Worm (Caenorhabditis elegans): Measurements from ENCODE around the gene mrps-9.

mrps-9 gene

DNA sequence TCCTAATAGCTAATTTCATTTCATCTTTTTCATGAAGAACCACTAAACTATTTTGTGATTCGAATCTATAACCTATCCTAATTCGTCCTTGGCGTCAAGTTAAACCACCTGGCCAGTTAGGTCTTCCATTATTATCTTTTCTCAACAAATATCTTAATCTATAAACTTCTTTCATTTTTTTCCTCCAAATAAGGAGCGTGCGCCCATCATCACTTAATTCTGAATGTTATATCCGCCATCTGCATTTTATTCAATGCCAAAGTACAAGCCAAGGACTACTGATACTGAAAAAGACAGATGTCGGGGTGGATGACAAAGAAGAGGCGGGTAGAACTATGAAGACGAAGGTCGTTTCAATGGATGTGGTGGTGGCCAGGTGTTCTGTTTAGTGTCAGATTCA, 36.9 kb upstream of the mrps-9 start:
- TF ChIP-seq ceh-34 (tag; optimal IDR thresholded peaks at IDR 0.05), result no peak
- TF ChIP-seq madf-2 (tag; optimal IDR thresholded peaks at IDR 0.05), result no peak
- TF ChIP-seq ztf-16 (tag; optimal IDR thresholded peaks at IDR 0.05), result no peak
- TF ChIP-seq nhr-232 (tag; optimal IDR thresholded peaks at IDR 0.05), result no peak
- no peak for TF ChIP-seq hlh-30 (tag; optimal IDR thresholded peaks at IDR 0.05; ENCODE audit: insufficient read depth)
- TF ChIP-seq C38D4.7 (GFP tag; optimal IDR thresholded peaks at IDR 0.05), result no peak
- TF ChIP-seq unc-86 (tag; optimal IDR thresholded peaks at IDR 0.05), result no peak

DNA sequence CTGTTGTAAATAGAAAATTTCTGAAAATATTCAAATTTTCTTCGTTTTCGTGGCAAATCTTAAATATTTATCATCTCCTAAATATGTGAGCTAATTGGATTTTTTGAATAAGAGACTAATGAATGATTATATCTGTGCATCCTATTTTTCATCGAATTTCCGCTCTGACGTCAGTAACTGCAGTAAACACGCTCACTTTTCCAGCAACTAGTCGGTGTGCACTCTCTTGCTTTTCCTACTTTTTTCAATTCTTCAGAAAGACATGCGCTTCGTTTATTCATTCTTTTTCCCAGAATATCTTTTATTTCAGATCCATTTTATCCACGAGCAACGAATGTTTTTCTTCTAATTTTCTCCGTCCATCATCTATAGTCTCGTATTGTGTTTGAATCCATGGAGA, 36.4 kb upstream of the mrps-9 start:
- TF ChIP-seq unc-55 (GFP tag; optimal IDR thresholded peaks at IDR 0.05) (no peak), unc-42 (tag; optimal IDR thresholded peaks at IDR 0.05) (no peak), zip-5 (tag; optimal IDR thresholded peaks at IDR 0.05) (no peak), nfya-1 (tag; optimal IDR thresholded peaks at IDR 0.05) (no peak), C08G9.2 (tag; optimal IDR thresholded peaks at IDR 0.05) (no peak), ets-4 (tag; optimal IDR thresholded peaks at IDR 0.05) (no peak), pros-1 (tag; optimal IDR thresholded peaks at IDR 0.05) (no peak), K09A11.1 (tag; optimal IDR thresholded peaks at IDR 0.05; ENCODE audit: insufficient read depth) (no peak), ahr-1 (tag; optimal IDR thresholded peaks at IDR 0.05) (no peak), fkh-6 (tag; optimal IDR thresholded peaks at IDR 0.05) (no peak), pha-4 (tag; optimal IDR thresholded peaks at IDR 0.05) (no peak), ref-2 (tag; optimal IDR thresholded peaks at IDR 0.05) (no peak), T23F11.4 (GFP tag; optimal IDR thresholded peaks at IDR 0.05) (no peak), ceh-9 (tag; optimal IDR thresholded peaks at IDR 0.05) (no peak), ztf-16 (tag; optimal IDR thresholded peaks at IDR 0.05) (no peak), sox-2 (GFP tag; IDR thresholded peaks at IDR 0.05) (no peak), nhr-232 (tag; optimal IDR thresholded peaks at IDR 0.05) (no peak), ceh-18 (tag; optimal IDR thresholded peaks at IDR 0.05) (no peak), elt-2 (tag; optimal IDR thresholded peaks at IDR 0.05) (no peak), ceh-22 (tag; optimal IDR thresholded peaks at IDR 0.05) (no peak)

DNA sequence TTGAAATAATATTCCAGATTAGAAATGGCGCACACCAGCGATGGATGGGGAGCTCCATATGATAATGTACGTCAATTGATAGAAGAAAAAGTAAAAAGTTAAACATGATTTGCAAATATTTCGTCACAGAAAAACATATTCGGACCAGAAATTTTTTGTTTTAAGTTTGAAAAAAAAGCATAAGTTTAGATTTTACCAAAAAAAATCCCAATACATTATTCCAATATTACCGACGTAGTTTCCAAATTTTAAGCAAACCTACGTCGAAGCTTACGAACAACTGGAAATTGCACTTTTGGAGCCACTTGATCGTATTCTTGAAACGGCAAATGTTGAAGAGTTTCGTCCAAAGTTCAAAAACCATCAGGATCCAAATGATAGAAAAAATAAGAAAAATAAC, 33.2 kb upstream of the mrps-9 start, which contains the start of gene henn-1:
henn-1 (plus strand) TSS at position 18 of the 400 bp plus-strand sequence.
- TF ChIP-seq unc-55 (GFP tag; optimal IDR thresholded peaks at IDR 0.05) (no peak), fkh-6 (tag; optimal IDR thresholded peaks at IDR 0.05) (no peak), ceh-24 (tag; optimal IDR thresholded peaks at IDR 0.05) (no peak), ceh-45 (GFP tag; IDR thresholded peaks at IDR 0.05) (no peak), sdc-2 (tag; optimal IDR thresholded peaks at IDR 0.05) (no peak), dmd-4 (tag; optimal IDR thresholded peaks at IDR 0.05; ENCODE audit: borderline replicate concordance) (no peak), odd-2 (tag; optimal IDR thresholded peaks at IDR 0.05) (no peak)

DNA sequence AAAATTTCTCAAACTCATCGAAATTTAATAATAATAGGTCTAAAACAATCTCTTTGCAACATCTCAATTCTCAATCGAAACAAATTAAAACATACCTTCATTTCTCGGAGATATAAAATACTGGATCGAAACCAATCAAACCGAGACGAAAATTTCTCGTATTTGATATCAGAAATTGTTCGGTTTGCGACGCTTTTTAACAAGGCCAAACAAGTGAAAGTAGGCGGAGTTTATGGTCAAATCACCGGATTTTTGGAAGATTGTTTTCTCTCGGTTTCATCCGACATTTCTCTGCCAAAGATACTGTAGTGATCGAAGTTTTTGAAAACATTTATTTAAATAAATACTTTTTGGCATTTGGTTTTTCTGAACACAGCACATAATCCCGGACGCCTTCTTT, 30.5 kb upstream of the mrps-9 start, which contains the start of gene C02F5.14:
C02F5.14 (minus strand) TSS at position 157 of the 400 bp plus-strand sequence.
- TF ChIP-seq ama-1 (optimal IDR thresholded peaks at IDR 0.05) (no peak), gmeb-2 (tag; optimal IDR thresholded peaks at IDR 0.05) (no peak)

DNA sequence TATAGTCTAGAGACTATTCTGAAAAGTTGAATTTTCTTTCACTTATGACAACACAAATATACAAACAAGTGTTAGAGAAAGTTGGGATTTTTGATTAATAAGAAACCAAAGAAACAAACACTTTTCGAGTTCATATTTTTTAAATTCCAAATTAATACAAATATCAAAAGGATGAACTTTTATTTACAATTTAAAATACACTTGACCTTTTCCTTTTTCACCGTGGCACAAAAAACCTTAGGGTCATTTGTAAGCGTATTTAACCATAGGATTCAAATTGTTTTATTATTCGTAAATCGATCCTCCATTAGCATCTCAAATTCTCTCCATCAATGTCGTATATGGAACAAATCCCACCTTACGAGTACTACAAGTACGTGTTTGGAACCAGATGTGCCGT, 30.0 kb upstream of the mrps-9 start, which contains the start of gene C02F5.5:
C02F5.5 (plus strand) TSS at position 301 of the 400 bp plus-strand sequence.
- TF ChIP-seq dmd-4 (tag; optimal IDR thresholded peaks at IDR 0.05; ENCODE audit: borderline replicate concordance), result no peak
- no peak for TF ChIP-seq ceh-30 (tag; optimal IDR thresholded peaks at IDR 0.05)
- no peak for TF ChIP-seq sox-2 (GFP tag; IDR thresholded peaks at IDR 0.05)
- TF ChIP-seq nhr-232 (tag; optimal IDR thresholded peaks at IDR 0.05), result no peak
- no peak for TF ChIP-seq syd-9 (tag; optimal IDR thresholded peaks at IDR 0.05)
- no peak for TF ChIP-seq ceh-14 (tag; optimal IDR thresholded peaks at IDR 0.05)
- no peak for TF ChIP-seq K09A11.1 (tag; optimal IDR thresholded peaks at IDR 0.05; ENCODE audit: insufficient read depth)
